Fruit fly (Drosophila melanogaster): ENCODE results near the gene IntS11.
A peak's percentile ranks its signal among the peaks of the same experiment; 100 is the strongest.

IntS11 gene

DNA sequence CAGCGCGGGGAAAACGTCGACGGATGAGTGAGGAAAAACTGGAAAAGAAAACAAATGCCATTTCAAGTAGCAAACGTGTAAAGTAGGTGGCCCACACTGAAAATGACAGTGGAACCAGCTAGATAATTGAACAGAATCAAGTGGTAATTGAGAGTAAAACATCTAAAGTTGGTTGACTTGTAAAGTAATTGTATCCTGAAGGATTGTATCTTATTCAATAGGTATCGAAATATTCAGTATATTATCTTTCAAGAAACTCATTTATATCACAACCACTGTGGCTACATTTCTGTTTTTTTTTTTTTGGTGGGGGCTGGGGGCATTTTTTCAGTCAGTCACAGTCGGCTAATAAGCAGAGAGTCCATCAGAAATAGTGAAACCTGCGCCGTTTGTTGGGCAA is 45.9 kb upstream of the IntS11 start (continued):
- TF ChIP-seq Sry-β (GFP tag; optimal IDR thresholded peaks at IDR 0.05) (no peak), Ptx1 (GFP tag; IDR thresholded peaks at IDR 0.05) (peak; percentile 72), slbo (GFP tag; IDR thresholded peaks at IDR 0.05) (peak; percentile 15; the same call in 1 of the 2 replicates), Stat92E (GFP tag; optimal IDR thresholded peaks at IDR 0.05) (no peak), Sox100B (GFP tag; optimal IDR thresholded peaks at IDR 0.05) (no peak), dmrt11E (tag; optimal IDR thresholded peaks at IDR 0.05) (peak; percentile 37), wek (GFP tag; optimal IDR thresholded peaks at IDR 0.05) (no peak), CG7556 (GFP tag; optimal IDR thresholded peaks at IDR 0.05) (peak; percentile 32), Lim3 (GFP tag; IDR thresholded peaks at IDR 0.05) (no peak), CG16863 (GFP tag; optimal IDR thresholded peaks at IDR 0.05) (peak; percentile 2), cwo (GFP tag; optimal IDR thresholded peaks at IDR 0.05) (no peak), Usf (GFP tag; optimal IDR thresholded peaks at IDR 0.05) (no peak), gro (GFP tag; optimal IDR thresholded peaks at IDR 0.05) (no peak), ssp (GFP tag; IDR thresholded peaks at IDR 0.05) (peak; percentile 58), CG1603 (tag; optimal IDR thresholded peaks at IDR 0.05) (peak; percentile 74), pros (GFP tag; optimal IDR thresholded peaks at IDR 0.05) (no peak), ara (GFP tag; IDR thresholded peaks at IDR 0.05) (peak; percentile 76), lbe (GFP tag; optimal IDR thresholded peaks at IDR 0.05) (no peak), gfzf (GFP tag; optimal IDR thresholded peaks at IDR 0.05) (no peak), Blimp-1 (GFP tag; optimal IDR thresholded peaks at IDR 0.05) (peak; percentile 22), CG11696 (GFP tag; IDR thresholded peaks at IDR 0.05) (0 out of 2 replicates have a peak, but pooled peaks have one; percentile 36), dpn (GFP tag; optimal IDR thresholded peaks at IDR 0.05) (peak in 1 of 2 experiments; percentile 28), amos (GFP tag; IDR thresholded peaks at IDR 0.05; ENCODE audit: partially characterized antibody) (no peak), zf30C (GFP tag; optimal IDR thresholded peaks at IDR 0.05) (no peak), B-H1 (GFP tag; IDR thresholded peaks at IDR 0.05) (no peak), mld (GFP tag; IDR thresholded peaks at IDR 0.05; ENCODE audit: partially characterized antibody) (no peak), ato (GFP tag; IDR thresholded peaks at IDR 0.05; ENCODE audit: partially characterized antibody) (no peak), CG31224 (GFP tag; IDR thresholded peaks at IDR 0.05) (0 out of 2 replicates have a peak, but pooled peaks have one; percentile 10), CG17829 (tag; optimal IDR thresholded peaks at IDR 0.05) (peak; percentile 59), CG3407 (GFP tag; optimal IDR thresholded peaks at IDR 0.05) (peak; percentile 32), E2f2 (GFP tag; IDR thresholded peaks at IDR 0.05) (0 out of 2 replicates have a peak, but pooled peaks have one; percentile 8), CG10979 (tag; optimal IDR thresholded peaks at IDR 0.05) (peak; percentile 24), Elba2 (GFP tag; optimal IDR thresholded peaks at IDR 0.05) (no peak), HmgD (GFP tag; optimal IDR thresholded peaks at IDR 0.05) (no peak), bab2 (GFP tag; optimal IDR thresholded peaks at IDR 0.05) (peak; percentile 37), pan (optimal IDR thresholded peaks at IDR 0.05) (no peak), pan (GFP tag; optimal IDR thresholded peaks at IDR 0.05 in 1 of 2, IDR thresholded peaks at IDR 0.05 in 1 of 2) (peak in 1 of 2 experiments; percentile 73), CG30403 (GFP tag; optimal IDR thresholded peaks at IDR 0.05) (peak; percentile 38), dan (GFP tag; IDR thresholded peaks at IDR 0.05) (peak; percentile 65; the same call in 1 of the 2 replicates), Awh (GFP tag; IDR thresholded peaks at IDR 0.05) (peak; percentile 65; the same call in 1 of the 2 replicates), CG12744 (GFP tag; optimal IDR thresholded peaks at IDR 0.05) (no peak), dysf (GFP tag; IDR thresholded peaks at IDR 0.05) (peak; percentile 68; the same call in 2 of the 3 replicates), unpg (GFP tag; optimal IDR thresholded peaks at IDR 0.05) (peak; percentile 67), CG7357 (GFP tag; IDR thresholded peaks at IDR 0.05) (peak; percentile 58; the same call in 2 of the 3 replicates), nmo (GFP tag; optimal IDR thresholded peaks at IDR 0.05) (peak; percentile 69), Pdp1 (GFP tag; optimal IDR thresholded peaks at IDR 0.05) (peak in 1 of 2 experiments; percentile 44), CG9817 (tag; optimal IDR thresholded peaks at IDR 0.05) (no peak), org-1 (GFP tag; optimal IDR thresholded peaks at IDR 0.05) (peak; percentile 3), danr (GFP tag; IDR thresholded peaks at IDR 0.05) (peak; percentile 52; the same call in 1 of the 2 replicates), CG18011 (GFP tag; optimal IDR thresholded peaks at IDR 0.05) (no peak)

Data from whole organism, embryonic.